Worm (Caenorhabditis elegans) whole organism, L3 larva: Measurements from ENCODE around the gene str-214.

Experiments used
- ZK546.5 ChIP-seq: sonication (generic microtip); optimal IDR thresholded peaks from 2 replicates; lab custom pipeline; 2017; ENCODE audit warnings: missing biosample characterization, missing genetic modification characterization
- aly-2 ChIP-seq: fragments of 150-350 bp; optimal IDR thresholded peaks from 2 replicates; lab custom pipeline; 2014; ENCODE audit warnings: missing biosample characterization, missing genetic modification characterization
- ceh-82 ChIP-seq: fragments of 150-350 bp; optimal IDR thresholded peaks from 2 replicates; lab custom pipeline; 2014; ENCODE audit warnings: missing biosample characterization, missing genetic modification characterization
- mdl-1 ChIP-seq: fragments of 150-350 bp; optimal IDR thresholded peaks from 2 replicates; lab custom pipeline; 2014; ENCODE audit warnings: missing biosample characterization, missing genetic modification characterization
- pqm-1 ChIP-seq: fragments of 150-350 bp; optimal IDR thresholded peaks from 2 replicates; lab custom pipeline; 2017; ENCODE audit warnings: missing biosample characterization, missing genetic modification characterization, inconsistent platforms

- TF ChIP-seq aly-2 (tag; lab: Kevin White, UChicago): no peak
- TF ChIP-seq ZK546.5 (tag; lab: Kevin White, UChicago): no peak
- TF ChIP-seq pqm-1 (tag; lab: Kevin White, UChicago): no peak
- no peak for TF ChIP-seq mdl-1
- TF ChIP-seq ceh-82 (tag; lab: Kevin White, UChicago): no peak
Observed at ce11 chrV:16322155-16322554, 7.1 kb downstream of the str-214 start.
